Worm (Caenorhabditis elegans) whole organism, L4 larva: ENCODE data around the gene ugt-62.

Experiments
- D1046.2 ChIP-seq: fragments of 200-800 bp; sonication (Bioruptor generic); IDR thresholded peaks from 2 replicates; pipeline ENCODE4 v1.3.6; 2022; ENCODE audit warnings: missing genetic modification characterization, missing compliant biosample characterization
- F10B5.3 ChIP-seq: sonication (generic microtip); optimal IDR thresholded peaks from 2 replicates; lab custom pipeline; 2016; ENCODE audit warnings: mild to moderate bottlenecking, missing genetic modification characterization, missing compliant biosample characterization
- F49E8.2 ChIP-seq: sonication (generic microtip); optimal IDR thresholded peaks from 2 replicates; lab custom pipeline; 2016; ENCODE audit warnings: missing compliant biosample characterization, mild to moderate bottlenecking, missing genetic modification characterization, borderline replicate concordance
- R02D3.7 ChIP-seq: fragments of 150-350 bp; sonication (generic microtip); optimal IDR thresholded peaks from 3 replicates; lab custom pipeline; 2014; ENCODE audit warnings: missing biosample characterization, missing genetic modification characterization
- Y5F2A.4 ChIP-seq: fragments of 200-800 bp; sonication (Bioruptor generic); optimal IDR thresholded peaks from 2 replicates; lab custom pipeline; 2018; ENCODE audit warnings: mild to moderate bottlenecking, missing genetic modification characterization, missing compliant biosample characterization
- aha-1 ChIP-seq: fragments of 150-350 bp; peaks from one replicate; lab custom pipeline; 2014; ENCODE audit warnings: missing biosample characterization, missing genetic modification characterization
- ama-1 ChIP-seq: fragments of 150-350 bp; optimal IDR thresholded peaks from 2 replicates; lab custom pipeline; 2014; ENCODE audit warnings: inconsistent platforms, mixed read lengths
- arid-1 ChIP-seq: fragments of 200-800 bp; sonication (Bioruptor generic); conservative IDR thresholded peaks from 2 replicates; pipeline ENCODE4 v1.3.6; 2022; ENCODE audit warnings: missing genetic modification reagents, missing genetic modification characterization, missing compliant biosample characterization
- attf-4 ChIP-seq: sonication (generic microtip); optimal IDR thresholded peaks from 3 replicates; lab custom pipeline; 2017; ENCODE audit warnings: missing biosample characterization, missing genetic modification characterization
- ceh-28 ChIP-seq: fragments of 150-350 bp; optimal IDR thresholded peaks from 2 replicates; lab custom pipeline; 2014; ENCODE audit warnings: missing biosample characterization, missing genetic modification reagents, missing genetic modification characterization
- ceh-32 ChIP-seq: sonication (generic microtip); optimal IDR thresholded peaks from 2 replicates; lab custom pipeline; 2016; ENCODE audit warnings: mild to moderate bottlenecking, missing genetic modification characterization, missing compliant biosample characterization; ENCODE audit not compliant: poor library complexity
- ceh-62 ChIP-seq: sonication (generic microtip); optimal IDR thresholded peaks from 2 replicates; lab custom pipeline; 2017; ENCODE audit warnings: missing biosample characterization, missing genetic modification characterization
- cey-2 ChIP-seq: sonication (generic microtip); optimal IDR thresholded peaks from 3 replicates; lab custom pipeline; 2017; ENCODE audit warnings: missing genetic modification characterization, mild to moderate bottlenecking, missing compliant biosample characterization, antibody characterized with exemption, borderline replicate concordance; ENCODE audit not compliant: insufficient read depth
- daf-12 ChIP-seq: fragments of 150-350 bp; optimal IDR thresholded peaks from 2 replicates; lab custom pipeline; 2014; ENCODE audit warnings: missing biosample characterization, missing genetic modification reagents, missing genetic modification characterization
- daf-19 ChIP-seq: fragments of 200-800 bp; sonication (Bioruptor generic); conservative IDR thresholded peaks from 2 replicates; pipeline ENCODE4 v1.3.6; 2022; ENCODE audit warnings: missing genetic modification characterization, missing compliant biosample characterization
- dmd-9 ChIP-seq: fragments of 200-800 bp; sonication (Bioruptor generic); IDR thresholded peaks from 2 replicates; pipeline ENCODE4 v1.3.6; 2022; ENCODE audit warnings: missing genetic modification reagents, missing genetic modification characterization, missing compliant biosample characterization
- dpl-1 ChIP-seq: fragments of 150-350 bp; optimal IDR thresholded peaks from 2 replicates; lab custom pipeline; 2014; ENCODE audit warnings: missing biosample characterization, missing genetic modification reagents, missing genetic modification characterization
- duxl-1 ChIP-seq: sonication (generic microtip); optimal IDR thresholded peaks from 2 replicates; lab custom pipeline; 2016; ENCODE audit warnings: mild to moderate bottlenecking, missing genetic modification characterization, moderate library complexity, missing compliant biosample characterization; ENCODE audit not compliant: poor library complexity
- dve-1 ChIP-seq: sonication (generic microtip); optimal IDR thresholded peaks from 2 replicates; lab custom pipeline; 2017; ENCODE audit warnings: antibody characterized with exemption, mild to moderate bottlenecking, missing genetic modification characterization, missing compliant biosample characterization; ENCODE audit not compliant: insufficient read depth
- egl-27 ChIP-seq: sonication (generic microtip); optimal IDR thresholded peaks from 3 replicates; lab custom pipeline; 2017; ENCODE audit warnings: missing biosample characterization, missing genetic modification reagents, missing genetic modification characterization
- fos-1 ChIP-seq: fragments of 150-350 bp; optimal IDR thresholded peaks from 2 replicates; lab custom pipeline; 2014; ENCODE audit warnings: missing biosample characterization, missing genetic modification characterization
- gei-8 ChIP-seq: fragments of 200-800 bp; sonication (Bioruptor generic); optimal IDR thresholded peaks from 2 replicates; lab custom pipeline; 2018; ENCODE audit warnings: mild to moderate bottlenecking, missing genetic modification characterization, missing compliant biosample characterization
- hlh-30 ChIP-seq: sonication (generic microtip); optimal IDR thresholded peaks from 2 replicates; lab custom pipeline; 2017; ENCODE audit warnings: antibody characterized with exemption, mild to moderate bottlenecking, missing genetic modification characterization, missing compliant biosample characterization; ENCODE audit not compliant: insufficient read depth
- hmg-1.1 ChIP-seq: fragments of 200-800 bp; sonication (Bioruptor generic); IDR thresholded peaks from 2 replicates; pipeline ENCODE4 v1.3.6; 2022; ENCODE audit warnings: missing genetic modification reagents, missing genetic modification characterization, missing compliant biosample characterization
- jun-1 ChIP-seq: fragments of 150-350 bp; optimal IDR thresholded peaks from 2 replicates; lab custom pipeline; 2014; ENCODE audit warnings: missing biosample characterization, missing genetic modification reagents, missing genetic modification characterization
- lim-7 ChIP-seq: fragments of 200-800 bp; sonication (Bioruptor generic); IDR thresholded peaks from 2 replicates; pipeline ENCODE4 v1.3.6; 2022; ENCODE audit warnings: missing genetic modification characterization, missing compliant biosample characterization
- lin-1 ChIP-seq: fragments of 200-800 bp; sonication (Bioruptor generic); IDR thresholded peaks from 2 replicates; pipeline ENCODE4 v1.3.6; 2022; ENCODE audit warnings: missing genetic modification reagents, missing genetic modification characterization, missing compliant biosample characterization
- lin-13 ChIP-seq: fragments of 150-350 bp; optimal IDR thresholded peaks from 2 replicates; lab custom pipeline; 2014; ENCODE audit warnings: missing biosample characterization, missing genetic modification reagents, missing genetic modification characterization
- lin-15B ChIP-seq: fragments of 150-350 bp; sonication (generic microtip); optimal IDR thresholded peaks from 3 replicates; lab custom pipeline; 2014; ENCODE audit warnings: missing biosample characterization, missing genetic modification characterization
- madf-5 ChIP-seq, 2 experiments: fragments of 200-800 bp; sonication (Bioruptor generic); IDR thresholded peaks; 2 replicates each; pipeline ENCODE4 v1.3.6; 2022; ENCODE audit warnings: missing compliant biosample characterization in 2 of 2, missing genetic modification characterization in 2 of 2
- mes-2 ChIP-seq: sonication (generic microtip); optimal IDR thresholded peaks from 2 replicates; lab custom pipeline; 2016; ENCODE audit warnings: missing genotype, mild to moderate bottlenecking, missing genetic modification characterization, missing compliant biosample characterization; ENCODE audit not compliant: poor library complexity, severe bottlenecking
- mxl-2 ChIP-seq: fragments of 200-800 bp; sonication (Bioruptor generic); conservative IDR thresholded peaks from 2 replicates; pipeline ENCODE4 v1.3.6; 2022; ENCODE audit warnings: missing genetic modification reagents, missing genetic modification characterization, missing compliant biosample characterization
- nhr-10 ChIP-seq: fragments of 150-350 bp; optimal IDR thresholded peaks from 2 replicates; lab custom pipeline; 2014; ENCODE audit warnings: missing biosample characterization, missing genetic modification characterization
- nhr-102 ChIP-seq: sonication (generic microtip); optimal IDR thresholded peaks from 2 replicates; lab custom pipeline; 2016; ENCODE audit warnings: mild to moderate bottlenecking, missing genetic modification characterization, moderate library complexity, missing compliant biosample characterization
- nhr-111 ChIP-seq: fragments of 200-800 bp; sonication (Bioruptor generic); optimal IDR thresholded peaks from 2 replicates; lab custom pipeline; 2018; ENCODE audit warnings: mild to moderate bottlenecking, missing genetic modification characterization, missing compliant biosample characterization
- nhr-25 ChIP-seq: sonication (generic microtip); optimal IDR thresholded peaks from 2 replicates; lab custom pipeline; 2017; ENCODE audit warnings: missing genetic modification characterization, mild to moderate bottlenecking, missing compliant biosample characterization, antibody characterized with exemption, moderate library complexity, borderline replicate concordance; ENCODE audit not compliant: insufficient read depth
- nhr-41 ChIP-seq: fragments of 200-800 bp; sonication (Bioruptor generic); IDR thresholded peaks from 2 replicates; pipeline ENCODE4 v1.3.6; 2022; ENCODE audit warnings: missing genetic modification reagents, missing genetic modification characterization, missing compliant biosample characterization
- nhr-42 ChIP-seq: fragments of 200-800 bp; sonication (Bioruptor generic); IDR thresholded peaks from 2 replicates; pipeline ENCODE4 v1.3.6; 2022; ENCODE audit warnings: missing genetic modification characterization, missing compliant biosample characterization
- nhr-76 ChIP-seq: fragments of 150-350 bp; optimal IDR thresholded peaks from 2 replicates; lab custom pipeline; 2014; ENCODE audit warnings: missing biosample characterization, missing genetic modification characterization
- pha-4 ChIP-seq, 2 experiments: fragments of 150-350 bp in 1 of 2; fragments of 200-800 bp in 1 of 2; sonication (Bioruptor generic) in 1 of 2; IDR thresholded peaks in 1 of 2; optimal IDR thresholded peaks in 1 of 2; 2 replicates each; pipeline versions ENCODE4 v1.3.6 to Lab custom; 2014 to 2022; ENCODE audit warnings: missing genetic modification characterization in 2 of 2, missing genetic modification reagents in 2 of 2, missing biosample characterization in 1 of 2, missing compliant biosample characterization in 1 of 2
- rbr-2 ChIP-seq: sonication (generic microtip); optimal IDR thresholded peaks from 2 replicates; lab custom pipeline; 2016; ENCODE audit warnings: missing genotype, missing genetic modification characterization, missing compliant biosample characterization
- sdz-12 ChIP-seq: fragments of 200-800 bp; sonication (Bioruptor generic); optimal IDR thresholded peaks from 2 replicates; lab custom pipeline; 2018; ENCODE audit warnings: mild to moderate bottlenecking, missing genetic modification characterization, missing compliant biosample characterization
- snpc-1.2 ChIP-seq: fragments of 200-800 bp; sonication (Bioruptor generic); IDR thresholded peaks from 2 replicates; pipeline ENCODE4 v1.3.6; 2022; ENCODE audit warnings: missing genetic modification reagents, missing genetic modification characterization, missing compliant biosample characterization
- snpc-4 ChIP-seq: fragments of 150-350 bp; optimal IDR thresholded peaks from 2 replicates; lab custom pipeline; 2014; ENCODE audit warnings: missing biosample characterization, missing genetic modification characterization
- spr-1 ChIP-seq: sonication (generic microtip); optimal IDR thresholded peaks from 2 replicates; lab custom pipeline; 2016; ENCODE audit warnings: mild to moderate bottlenecking, missing genetic modification characterization, missing compliant biosample characterization
- spr-3 ChIP-seq: fragments of 200-800 bp; sonication (Bioruptor generic); optimal IDR thresholded peaks from 2 replicates; lab custom pipeline; 2018; ENCODE audit warnings: mild to moderate bottlenecking, missing genetic modification characterization, missing compliant biosample characterization
- tra-1 ChIP-seq: fragments of 200-800 bp; sonication (Bioruptor generic); IDR thresholded peaks from 2 replicates; pipeline ENCODE4 v1.3.6; 2022; ENCODE audit warnings: missing genetic modification reagents, missing genetic modification characterization, missing compliant biosample characterization
- unc-130 ChIP-seq: sonication (generic microtip); optimal IDR thresholded peaks from 2 replicates; lab custom pipeline; 2016; ENCODE audit warnings: missing genetic modification reagents, missing genetic modification characterization, missing compliant biosample characterization
- zfp-3 ChIP-seq: fragments of 200-800 bp; sonication (Bioruptor generic); conservative IDR thresholded peaks from 2 replicates; pipeline ENCODE4 v1.3.6; 2022; ENCODE audit warnings: missing genetic modification reagents, missing genetic modification characterization, missing compliant biosample characterization
- ztf-11 ChIP-seq: fragments of 150-350 bp; optimal IDR thresholded peaks from 2 replicates; lab custom pipeline; 2014; ENCODE audit warnings: missing biosample characterization, missing genetic modification characterization

Gene ugt-62

ce11 chrIII:4496085-4496484 lies 44.3 kb downstream of the ugt-62 start (continued):
- TF ChIP-seq cey-2 (peak; percentile 39), mes-2 (tag; lab: Kevin White, UChicago) (no peak), ceh-32 (tag; lab: Kevin White, UChicago) (no peak), D1046.2 (no peak), dve-1 (peak; percentile 93), jun-1 (tag; lab: Kevin White, UChicago) (no peak), ama-1 (lab: Kevin White, UChicago) (peak; percentile 61), lin-1 (no peak; the same call in 1 of the 2 replicates), arid-1 (no peak), pha-4 (GFP tag; IDR thresholded peaks at IDR 0.05; lab: Robert Waterston, UW) (peak; percentile 68; the same call in 1 of the 2 replicates), pha-4 (tag; optimal IDR thresholded peaks at IDR 0.05; lab: Kevin White, UChicago) (no peak), ztf-11 (tag; lab: Kevin White, UChicago) (no peak), attf-4 (tag; lab: Kevin White, UChicago) (no peak), ceh-28 (tag; lab: Kevin White, UChicago) (no peak), gei-8 (GFP tag; lab: Kevin White, UChicago) (no peak), daf-19 (GFP tag; lab: Robert Waterston, UW) (no peak), lim-7 (GFP tag; lab: Robert Waterston, UW) (no peak), spr-3 (GFP tag; lab: Kevin White, UChicago) (no peak), snpc-4 (no peak), duxl-1 (no peak), egl-27 (tag; lab: Kevin White, UChicago) (no peak), Y5F2A.4 (GFP tag; lab: Kevin White, UChicago) (no peak), nhr-76 (tag; lab: Kevin White, UChicago) (no peak), daf-12 (tag; lab: Kevin White, UChicago) (no peak), nhr-111 (no peak), dpl-1 (no peak), nhr-25 (tag; lab: Kevin White, UChicago) (no peak), ceh-62 (tag; lab: Kevin White, UChicago) (no peak), hmg-1.1 (GFP tag; lab: Robert Waterston, UW) (no peak), nhr-41 (GFP tag; lab: Robert Waterston, UW) (peak; percentile 39; the same call in 1 of the 2 replicates), aha-1 (no peak), rbr-2 (tag; lab: Kevin White, UChicago) (no peak), madf-5 (GFP tag; IDR thresholded peaks at IDR 0.05; lab: Robert Waterston, UW) (no peak), spr-1 (no peak), F10B5.3 (tag; lab: Kevin White, UChicago) (no peak), unc-130 (no peak), snpc-1.2 (GFP tag; lab: Robert Waterston, UW) (no peak), F49E8.2 (tag; lab: Kevin White, UChicago) (no peak), dmd-9 (GFP tag; lab: Robert Waterston, UW) (no peak), hlh-30 (tag; lab: Kevin White, UChicago) (peak; percentile 53), tra-1 (GFP tag; lab: Robert Waterston, UW) (peak; percentile 61; the same call in 1 of the 2 replicates), sdz-12 (GFP tag; lab: Kevin White, UChicago) (no peak), nhr-102 (tag; lab: Kevin White, UChicago) (peak; percentile 82), lin-15B (no peak), lin-13 (GFP tag; lab: Kevin White, UChicago) (peak; percentile 56), mxl-2 (GFP tag; lab: Robert Waterston, UW) (no peak), nhr-10 (tag; lab: Kevin White, UChicago) (no peak), nhr-42 (GFP tag; lab: Robert Waterston, UW) (0 out of 2 replicates have a peak, but pooled peaks have one; percentile 38), R02D3.7 (tag; lab: Kevin White, UChicago) (no peak), zfp-3 (GFP tag; lab: Robert Waterston, UW) (no peak), fos-1 (tag; lab: Kevin White, UChicago) (no peak)
